Fruit fly (Drosophila melanogaster): ENCODE data around the gene Dnz1.

Dnz1 gene

DNA sequence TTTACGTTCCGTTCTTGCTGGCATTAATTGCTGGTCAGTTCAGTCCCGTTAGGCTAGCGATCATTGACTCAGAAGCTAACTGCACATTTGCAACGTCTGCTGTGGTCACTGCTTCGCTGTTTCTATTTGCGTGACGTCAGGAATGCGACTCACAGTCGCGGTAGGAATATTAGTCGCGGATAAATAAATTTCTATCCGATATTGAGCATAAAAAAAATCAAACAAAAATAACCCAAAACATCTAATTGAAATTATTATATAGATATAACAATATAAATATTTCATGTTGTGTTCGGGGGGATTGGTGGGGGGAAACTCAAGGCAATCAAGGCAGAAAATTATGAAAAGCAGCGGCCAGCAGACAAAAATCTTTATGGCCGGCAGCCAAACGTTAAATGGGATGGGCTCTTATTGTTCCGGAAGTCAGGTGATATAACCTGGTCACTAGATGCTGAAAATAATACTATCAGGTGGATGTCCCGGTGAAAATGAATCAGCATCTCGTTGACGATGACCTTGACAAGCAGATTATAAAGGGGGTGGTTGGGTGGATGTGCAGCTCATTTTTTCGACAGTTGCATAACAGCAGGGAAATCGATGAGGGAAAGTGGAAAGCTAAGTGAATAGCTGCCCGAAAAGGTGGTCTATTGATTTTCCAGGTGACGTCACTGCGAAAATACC is 6.8 kb downstream of the Dnz1 start, which contains the start of gene SmydA-3 (continued):
- no peak for TF ChIP-seq CG2120 (GFP tag; optimal IDR thresholded peaks at IDR 0.05)
- no peak for TF ChIP-seq zen (tag; optimal IDR thresholded peaks at IDR 0.05)
- peak; percentile 79 for TF ChIP-seq Drgx (GFP tag; IDR thresholded peaks at IDR 0.05)
- TF ChIP-seq Awh (GFP tag; IDR thresholded peaks at IDR 0.05): peak; percentile 62
- no peak for TF ChIP-seq CG12391 (tag; optimal IDR thresholded peaks at IDR 0.05)
- TF ChIP-seq cad (GFP tag; optimal IDR thresholded peaks at IDR 0.05): no peak
- 0 out of 3 replicates have a peak, but pooled peaks have one; percentile 22 for TF ChIP-seq CG7357 (GFP tag; IDR thresholded peaks at IDR 0.05)
- no peak for TF ChIP-seq tll (GFP tag; optimal IDR thresholded peaks at IDR 0.05)
- peak; percentile 13 for TF ChIP-seq fd96Cb (tag; optimal IDR thresholded peaks at IDR 0.05)
- TF ChIP-seq mam (GFP tag; optimal IDR thresholded peaks at IDR 0.05): no peak
- TF ChIP-seq Ets97D (GFP tag; optimal IDR thresholded peaks at IDR 0.05): no peak
- no peak for TF ChIP-seq sima (GFP tag; optimal IDR thresholded peaks at IDR 0.05)
- TF ChIP-seq MESR4 (GFP tag; optimal IDR thresholded peaks at IDR 0.05): no peak
- TF ChIP-seq twi (tag; optimal IDR thresholded peaks at IDR 0.05): no peak
- no peak for TF ChIP-seq dan (GFP tag; IDR thresholded peaks at IDR 0.05)
- no peak for TF ChIP-seq repo (GFP tag; optimal IDR thresholded peaks at IDR 0.05)
- peak; percentile 14 for TF ChIP-seq CG15514 (GFP tag; optimal IDR thresholded peaks at IDR 0.05)
- TF ChIP-seq GATAe (GFP tag; conservative IDR thresholded peaks at IDR 0.05): no peak
- peak; percentile 28 for TF ChIP-seq PHDP (tag; optimal IDR thresholded peaks at IDR 0.05)
- no peak for TF ChIP-seq CG10565 (GFP tag; optimal IDR thresholded peaks at IDR 0.05)
- no peak for TF ChIP-seq chn (GFP tag; optimal IDR thresholded peaks at IDR 0.05)
- no peak for TF ChIP-seq Hr51 (GFP tag; optimal IDR thresholded peaks at IDR 0.05)
- no peak for TF ChIP-seq otp (GFP tag; IDR thresholded peaks at IDR 0.05)
- no peak for TF ChIP-seq emc (GFP tag; optimal IDR thresholded peaks at IDR 0.05)
- TF ChIP-seq zfh2 (GFP tag; optimal IDR thresholded peaks at IDR 0.05): no peak
- TF ChIP-seq schlank (tag; optimal IDR thresholded peaks at IDR 0.05): no peak
- TF ChIP-seq lab (GFP tag; optimal IDR thresholded peaks at IDR 0.05): peak; percentile 41
- TF ChIP-seq dmrt99B (tag; optimal IDR thresholded peaks at IDR 0.05): no peak
- peak; percentile 20 for TF ChIP-seq az2 (GFP tag; optimal IDR thresholded peaks at IDR 0.05)
- TF ChIP-seq Ada2b (GFP tag; IDR thresholded peaks at IDR 0.05): 0 out of 2 replicates have a peak, but pooled peaks have one; percentile 11
- no peak for TF ChIP-seq Dek (tag; optimal IDR thresholded peaks at IDR 0.05)
- no peak for TF ChIP-seq CG12744 (GFP tag; optimal IDR thresholded peaks at IDR 0.05)
- TF ChIP-seq maf-S (GFP tag; optimal IDR thresholded peaks at IDR 0.05): no peak
- TF ChIP-seq CG10366 (GFP tag; IDR thresholded peaks at IDR 0.05): no peak; the same call in 1 of the 2 replicates
- no peak for TF ChIP-seq Vsx1 (GFP tag; optimal IDR thresholded peaks at IDR 0.05)
- TF ChIP-seq trem (tag; optimal IDR thresholded peaks at IDR 0.05): no peak
- TF ChIP-seq CG13287 (GFP tag; IDR thresholded peaks at IDR 0.05; ENCODE audit: partially characterized antibody): no peak
- TF ChIP-seq CG3065 (GFP tag; optimal IDR thresholded peaks at IDR 0.05): no peak
- TF ChIP-seq Aef1 (GFP tag; IDR thresholded peaks at IDR 0.05): no peak
- TF ChIP-seq Pdp1 (GFP tag; optimal IDR thresholded peaks at IDR 0.05): no peak
- no peak for TF ChIP-seq pros (GFP tag; optimal IDR thresholded peaks at IDR 0.05)
- TF ChIP-seq Opbp (GFP tag; IDR thresholded peaks at IDR 0.05; ENCODE audit: partially characterized antibody): no peak
- TF ChIP-seq unpg (GFP tag; optimal IDR thresholded peaks at IDR 0.05): no peak
- no peak for TF ChIP-seq Spps (tag; optimal IDR thresholded peaks at IDR 0.05)
- TF ChIP-seq Nf-YC (tag; optimal IDR thresholded peaks at IDR 0.05): no peak
- no peak for TF ChIP-seq CG6689 (GFP tag; IDR thresholded peaks at IDR 0.05)
- no peak for TF ChIP-seq Blimp-1 (GFP tag; optimal IDR thresholded peaks at IDR 0.05)
- no peak for TF ChIP-seq CG32767 (GFP tag; IDR thresholded peaks at IDR 0.05)
- TF ChIP-seq zf30C (GFP tag; optimal IDR thresholded peaks at IDR 0.05): no peak
